Fruit fly (Drosophila melanogaster): ENCODE measurements around the gene CG12689.

The CG12689 gene

dm6 chrX:7543891-7544290 lies 42.0 kb downstream of the CG12689 start (continued):
- peak; percentile 21 for TF ChIP-seq CG6276 (GFP tag; optimal IDR thresholded peaks at IDR 0.05)
- TF ChIP-seq CG6854 (GFP tag; optimal IDR thresholded peaks at IDR 0.05): no peak
- no peak for TF ChIP-seq Eip93F (GFP tag; optimal IDR thresholded peaks at IDR 0.05)
- peak; percentile 64 for TF ChIP-seq CG8119 (GFP tag; IDR thresholded peaks at IDR 0.05)
- TF ChIP-seq Blimp-1 (GFP tag; optimal IDR thresholded peaks at IDR 0.05): no peak
- peak; percentile 56 for TF ChIP-seq CG6792 (GFP tag; optimal IDR thresholded peaks at IDR 0.05)
- peak; percentile 48 for TF ChIP-seq CG4318 (GFP tag; optimal IDR thresholded peaks at IDR 0.05)
- TF ChIP-seq achi (GFP tag; optimal IDR thresholded peaks at IDR 0.05): peak; percentile 70
- peak; percentile 27 to 59 for TF ChIP-seq salr (GFP tag; optimal IDR thresholded peaks at IDR 0.05)
- TF ChIP-seq spab (GFP tag; optimal IDR thresholded peaks at IDR 0.05): peak; percentile 52
- TF ChIP-seq eg (GFP tag; IDR thresholded peaks at IDR 0.05): peak; percentile 63
- TF ChIP-seq CG6163 (GFP tag; IDR thresholded peaks at IDR 0.05): peak; percentile 74; the same call in 2 of the 3 replicates
- peak; percentile 92 for TF ChIP-seq Eip78C (GFP tag)
- peak; percentile 67 for TF ChIP-seq acj6 (GFP tag; optimal IDR thresholded peaks at IDR 0.05)
- TF ChIP-seq fd59A (GFP tag; optimal IDR thresholded peaks at IDR 0.05): peak; percentile 72

dm6 chrX:7542540-7542939 lies 43.4 kb downstream of the CG12689 start:
- TF ChIP-seq CG11902 (GFP tag; optimal IDR thresholded peaks at IDR 0.05) (no peak), eg (GFP tag; IDR thresholded peaks at IDR 0.05) (no peak), CG1621 (tag; optimal IDR thresholded peaks at IDR 0.05) (no peak), CG31627 (GFP tag; optimal IDR thresholded peaks at IDR 0.05) (no peak), CG32006 (GFP tag; optimal IDR thresholded peaks at IDR 0.05) (no peak), Sox15 (GFP tag; optimal IDR thresholded peaks at IDR 0.05) (no peak), ss (GFP tag; optimal IDR thresholded peaks at IDR 0.05) (no peak), fd59A (GFP tag; optimal IDR thresholded peaks at IDR 0.05) (no peak), Ets21C (GFP tag; optimal IDR thresholded peaks at IDR 0.05) (no peak), pdm3 (GFP tag; optimal IDR thresholded peaks at IDR 0.05) (no peak), spab (GFP tag; optimal IDR thresholded peaks at IDR 0.05) (no peak), acj6 (GFP tag; optimal IDR thresholded peaks at IDR 0.05) (no peak), Eip93F (GFP tag; optimal IDR thresholded peaks at IDR 0.05) (no peak), Met (GFP tag; optimal IDR thresholded peaks at IDR 0.05) (no peak), topi (GFP tag; optimal IDR thresholded peaks at IDR 0.05) (no peak), CG6163 (GFP tag; IDR thresholded peaks at IDR 0.05) (no peak), dsx (GFP tag; optimal IDR thresholded peaks at IDR 0.05; ENCODE audit: poor library complexity, severe bottlenecking) (no peak), CG16779 (tag; optimal IDR thresholded peaks at IDR 0.05) (no peak), CG15336 (GFP tag; IDR thresholded peaks at IDR 0.05) (no peak)

- no peak for TF ChIP-seq Blimp-1 (GFP tag; optimal IDR thresholded peaks at IDR 0.05)
- no peak for TF ChIP-seq Hr4 (GFP tag; optimal IDR thresholded peaks at IDR 0.05)
- TF ChIP-seq CG16779 (tag; optimal IDR thresholded peaks at IDR 0.05): no peak
- peak; percentile 16 for TF ChIP-seq achi (GFP tag; optimal IDR thresholded peaks at IDR 0.05)
- TF ChIP-seq cyc (GFP tag; optimal IDR thresholded peaks at IDR 0.05): peak; percentile 65
- peak; percentile 21 for TF ChIP-seq CG11902 (GFP tag; optimal IDR thresholded peaks at IDR 0.05)
- peak; percentile 76 for TF ChIP-seq Eip78C (GFP tag)
- peak; percentile 38 for TF ChIP-seq Sox14 (GFP tag; optimal IDR thresholded peaks at IDR 0.05)
- TF ChIP-seq Ets96B (tag; optimal IDR thresholded peaks at IDR 0.05): peak; percentile 18
- peak; percentile 66 for TF ChIP-seq topi (GFP tag; optimal IDR thresholded peaks at IDR 0.05)
- TF ChIP-seq CG11762 (GFP tag; optimal IDR thresholded peaks at IDR 0.05; ENCODE audit: insufficient read depth): no peak
- TF ChIP-seq CG32006 (GFP tag; optimal IDR thresholded peaks at IDR 0.05): peak; percentile 1
- no peak for TF ChIP-seq CG6276 (GFP tag; optimal IDR thresholded peaks at IDR 0.05)
- TF ChIP-seq fkh (GFP tag; optimal IDR thresholded peaks at IDR 0.05): no peak
- peak; percentile 56 for TF ChIP-seq CG10631 (GFP tag; optimal IDR thresholded peaks at IDR 0.05)
- peak; percentile 1 for TF ChIP-seq CG3032 (tag; optimal IDR thresholded peaks at IDR 0.05)
- no peak for TF ChIP-seq dsx (GFP tag; optimal IDR thresholded peaks at IDR 0.05; ENCODE audit: poor library complexity, severe bottlenecking)
- no peak for TF ChIP-seq Lpt (GFP tag; optimal IDR thresholded peaks at IDR 0.05)
- TF ChIP-seq Eip75B (GFP tag; optimal IDR thresholded peaks at IDR 0.05): peak; percentile 42
- peak; percentile 28 for TF ChIP-seq Ets21C (GFP tag; optimal IDR thresholded peaks at IDR 0.05)
- TF ChIP-seq dac (GFP tag; optimal IDR thresholded peaks at IDR 0.05): no peak
- TF ChIP-seq salr (GFP tag; optimal IDR thresholded peaks at IDR 0.05): no peak
- no peak for TF ChIP-seq spab (GFP tag; optimal IDR thresholded peaks at IDR 0.05)
- no peak for TF ChIP-seq CG8319 (GFP tag; optimal IDR thresholded peaks at IDR 0.05)
- TF ChIP-seq acj6 (GFP tag; optimal IDR thresholded peaks at IDR 0.05): peak; percentile 52
- peak; percentile 54 for TF ChIP-seq Hr39 (GFP tag; optimal IDR thresholded peaks at IDR 0.05)
- TF ChIP-seq CG15336 (GFP tag; IDR thresholded peaks at IDR 0.05): no peak
- TF ChIP-seq Hr38 (GFP tag; optimal IDR thresholded peaks at IDR 0.05): no peak
- TF ChIP-seq fd85E (GFP tag; optimal IDR thresholded peaks at IDR 0.05): no peak
- TF ChIP-seq CG6792 (GFP tag; optimal IDR thresholded peaks at IDR 0.05): peak; percentile 32
- peak; percentile 5 for TF ChIP-seq CG8632 (GFP tag; optimal IDR thresholded peaks at IDR 0.05)
- peak; percentile 50 for TF ChIP-seq pdm3 (GFP tag; optimal IDR thresholded peaks at IDR 0.05)
- TF ChIP-seq CG10669 (GFP tag; optimal IDR thresholded peaks at IDR 0.05): peak; percentile 18
- no peak for TF ChIP-seq CG7368 (GFP tag; optimal IDR thresholded peaks at IDR 0.05)
Measured at dm6 chrX:7541455-7541797, 44.5 kb downstream of the CG12689 start.
